Worm (Caenorhabditis elegans) whole organism, young adult: ENCODE measurements around the gene ify-1.

Experiments
- B0019.2 ChIP-seq: fragments of 200-800 bp; sonication (Bioruptor generic); conservative IDR thresholded peaks from 2 replicates; pipeline ENCODE4 v1.3.6; 2022; ENCODE audit warnings: missing genetic modification reagents, missing genetic modification characterization, missing compliant biosample characterization
- B0261.1 ChIP-seq: sonication (generic microtip); optimal IDR thresholded peaks from 2 replicates; lab custom pipeline; 2016; ENCODE audit warnings: mild to moderate bottlenecking, missing genetic modification characterization, moderate library complexity, missing compliant biosample characterization
- C06A6.2 ChIP-seq: fragments of 200-800 bp; sonication (Bioruptor generic); conservative IDR thresholded peaks from 2 replicates; pipeline ENCODE4 v1.3.6; 2022; ENCODE audit warnings: missing genetic modification characterization, missing compliant biosample characterization
- F10E7.11 ChIP-seq: sonication (generic microtip); optimal IDR thresholded peaks from 2 replicates; lab custom pipeline; 2017; ENCODE audit warnings: mild to moderate bottlenecking, missing genetic modification characterization, moderate library complexity, missing compliant biosample characterization
- F33H1.4 ChIP-seq: fragments of 200-800 bp; sonication (Bioruptor generic); IDR thresholded peaks from 2 replicates; pipeline ENCODE4 v1.3.6; 2022; ENCODE audit warnings: missing genetic modification reagents, missing genetic modification characterization, missing compliant biosample characterization
- F37B4.10 ChIP-seq: fragments of 200-800 bp; sonication (Bioruptor generic); IDR thresholded peaks from 2 replicates; pipeline ENCODE4 v1.3.6; 2022; ENCODE audit warnings: missing genetic modification characterization, missing compliant biosample characterization
- F39B2.1 ChIP-seq: fragments of 200-800 bp; sonication (Bioruptor generic); IDR thresholded peaks from 2 replicates; pipeline ENCODE4 v1.3.6; 2022; ENCODE audit warnings: missing genetic modification reagents, missing genetic modification characterization, missing compliant biosample characterization
- F52B5.7 ChIP-seq: sonication (generic microtip); optimal IDR thresholded peaks from 2 replicates; lab custom pipeline; 2016; ENCODE audit warnings: mild to moderate bottlenecking, missing genetic modification characterization, missing compliant biosample characterization
- F57C9.4 ChIP-seq: sonication (generic microtip); optimal IDR thresholded peaks from 2 replicates; lab custom pipeline; 2017; ENCODE audit warnings: mild to moderate bottlenecking, missing genetic modification characterization, missing compliant biosample characterization
- K11D2.4 ChIP-seq: fragments of 200-800 bp; sonication (Bioruptor generic); IDR thresholded peaks from 2 replicates; pipeline ENCODE4 v1.3.6; 2022; ENCODE audit warnings: missing genetic modification reagents, missing genetic modification characterization, missing compliant biosample characterization
- K12H6.12 ChIP-seq: fragments of 200-800 bp; sonication (Bioruptor generic); optimal IDR thresholded peaks from 2 replicates; lab custom pipeline; 2018; ENCODE audit warnings: mild to moderate bottlenecking, missing genetic modification characterization, missing compliant biosample characterization
- Y67H2A.10 ChIP-seq: fragments of 200-800 bp; sonication (Bioruptor generic); conservative IDR thresholded peaks from 2 replicates; pipeline ENCODE4 v1.3.6; 2022; ENCODE audit warnings: missing genetic modification reagents, missing genetic modification characterization, missing compliant biosample characterization
- aptf-3 ChIP-seq: fragments of 200-800 bp; sonication (Bioruptor generic); IDR thresholded peaks from 2 replicates; pipeline ENCODE4 v1.3.6; 2022; ENCODE audit warnings: missing genetic modification characterization, missing compliant biosample characterization
- atf-7 ChIP-seq: sonication (generic microtip); optimal IDR thresholded peaks from 2 replicates; lab custom pipeline; 2017; ENCODE audit warnings: mild to moderate bottlenecking, missing genetic modification characterization, missing compliant biosample characterization
- attf-5 ChIP-seq: fragments of 200-800 bp; sonication (Bioruptor generic); optimal IDR thresholded peaks from 2 replicates; lab custom pipeline; 2018; ENCODE audit warnings: mild to moderate bottlenecking, missing genetic modification characterization, missing compliant biosample characterization
- attf-6 ChIP-seq: fragments of 200-800 bp; sonication (Bioruptor generic); IDR thresholded peaks from 2 replicates; pipeline ENCODE4 v1.3.6; 2022; ENCODE audit warnings: missing genetic modification reagents, missing genetic modification characterization, missing compliant biosample characterization
- ceh-91 ChIP-seq: fragments of 200-800 bp; sonication (Bioruptor generic); IDR thresholded peaks from 2 replicates; pipeline ENCODE4 v1.3.6; 2022; ENCODE audit warnings: missing genetic modification reagents, missing genetic modification characterization, missing compliant biosample characterization
- die-1 ChIP-seq: sonication (generic microtip); optimal IDR thresholded peaks from 2 replicates; lab custom pipeline; 2016; ENCODE audit warnings: missing genotype, mild to moderate bottlenecking, missing genetic modification characterization, missing compliant biosample characterization
- dox-1 ChIP-seq: fragments of 200-800 bp; sonication (Bioruptor generic); IDR thresholded peaks from 2 replicates; pipeline ENCODE4 v1.3.6; 2022; ENCODE audit warnings: missing genetic modification reagents, missing genetic modification characterization, missing compliant biosample characterization
- dpff-1 ChIP-seq: sonication (generic microtip); optimal IDR thresholded peaks from 2 replicates; lab custom pipeline; 2017; ENCODE audit warnings: mild to moderate bottlenecking, missing genetic modification characterization, missing compliant biosample characterization
- dpl-1 ChIP-seq: fragments of 150-350 bp; optimal IDR thresholded peaks from 2 replicates; lab custom pipeline; 2014; ENCODE audit warnings: missing biosample characterization, missing genetic modification reagents, missing genetic modification characterization
- efl-1 ChIP-seq: fragments of 150-350 bp; optimal IDR thresholded peaks from 2 replicates; lab custom pipeline; 2014; ENCODE audit warnings: missing biosample characterization, missing genetic modification reagents, missing genetic modification characterization
- egl-18 ChIP-seq: fragments of 200-800 bp; sonication (Bioruptor generic); IDR thresholded peaks from 2 replicates; pipeline ENCODE4 v1.3.6; 2022; ENCODE audit warnings: missing genetic modification reagents, missing genetic modification characterization, missing compliant biosample characterization
- egrh-3 ChIP-seq: fragments of 200-800 bp; sonication (Bioruptor generic); IDR thresholded peaks from 2 replicates; pipeline ENCODE4 v1.3.6; 2022; ENCODE audit warnings: missing genetic modification reagents, missing genetic modification characterization, missing compliant biosample characterization
- gei-17 ChIP-seq: fragments of 200-800 bp; sonication (Bioruptor generic); optimal IDR thresholded peaks from 2 replicates; lab custom pipeline; 2018; ENCODE audit warnings: mild to moderate bottlenecking, missing genetic modification characterization, missing compliant biosample characterization
- hlh-12 ChIP-seq: sonication (generic microtip); optimal IDR thresholded peaks from 2 replicates; lab custom pipeline; 2016; ENCODE audit warnings: missing genetic modification characterization, missing compliant biosample characterization
- hlh-26 ChIP-seq: fragments of 200-800 bp; sonication (Bioruptor generic); conservative IDR thresholded peaks from 2 replicates; pipeline ENCODE4 v1.3.6; 2022; ENCODE audit warnings: missing genetic modification reagents, missing genetic modification characterization, missing compliant biosample characterization
- let-526 ChIP-seq: fragments of 200-800 bp; sonication (Bioruptor generic); IDR thresholded peaks from 2 replicates; pipeline ENCODE4 v1.3.6; 2022; ENCODE audit warnings: missing genetic modification reagents, missing genetic modification characterization, missing compliant biosample characterization
- let-607 ChIP-seq, 2 experiments: fragments of 200-800 bp in 1 of 2; sonication (Bioruptor generic) in 1 of 2; sonication (generic microtip) in 1 of 2; optimal IDR thresholded peaks; 2 replicates each; lab custom pipeline; 2016 to 2018; ENCODE audit warnings: mild to moderate bottlenecking in 2 of 2, missing compliant biosample characterization in 2 of 2, missing genetic modification characterization in 2 of 2, moderate library complexity in 2 of 2, missing genotype in 1 of 2
- lin-35 ChIP-seq, 3 experiments: fragments of 150-350 bp in 2 of 3; sonication (generic microtip) in 1 of 3; optimal IDR thresholded peaks; 2 replicates each; lab custom pipeline; 2014 to 2018; ENCODE audit warnings: missing biosample characterization in 3 of 3, missing genetic modification characterization in 3 of 3, missing genetic modification reagents in 3 of 3
- lir-1 ChIP-seq: fragments of 200-800 bp; sonication (Bioruptor generic); conservative IDR thresholded peaks from 2 replicates; pipeline ENCODE4 v1.3.6; 2022; ENCODE audit warnings: missing genetic modification reagents, missing genetic modification characterization, missing compliant biosample characterization
- lsy-27 ChIP-seq: sonication (generic microtip); optimal IDR thresholded peaks from 2 replicates; lab custom pipeline; 2017; ENCODE audit warnings: missing genetic modification characterization, mild to moderate bottlenecking, missing compliant biosample characterization, antibody characterized with exemption, missing genotype, borderline replicate concordance; ENCODE audit not compliant: insufficient read depth
- madf-3 ChIP-seq: fragments of 200-800 bp; sonication (Bioruptor generic); IDR thresholded peaks from 2 replicates; pipeline ENCODE4 v1.3.6; 2022; ENCODE audit warnings: missing genetic modification reagents, missing genetic modification characterization, missing compliant biosample characterization
- madf-8 ChIP-seq: fragments of 200-800 bp; sonication (Bioruptor generic); conservative IDR thresholded peaks from 2 replicates; pipeline ENCODE4 v1.3.6; 2022; ENCODE audit warnings: missing genetic modification reagents, missing genetic modification characterization, missing compliant biosample characterization
- nhr-27 ChIP-seq: fragments of 200-800 bp; sonication (Bioruptor generic); optimal IDR thresholded peaks from 2 replicates; lab custom pipeline; 2018; ENCODE audit warnings: mild to moderate bottlenecking, missing genetic modification characterization, moderate library complexity, missing compliant biosample characterization
- rec-8 ChIP-seq, 2 experiments: sonication (generic microtip); optimal IDR thresholded peaks; 2 replicates each; lab custom pipeline; 2016; ENCODE audit warnings: mild to moderate bottlenecking in 2 of 2, missing genetic modification characterization in 2 of 2, missing genetic modification reagents in 2 of 2, missing genotype in 2 of 2, missing biosample characterization in 1 of 2, missing compliant biosample characterization in 1 of 2, moderate library complexity in 1 of 2
- sdz-38 ChIP-seq: sonication (generic microtip); optimal IDR thresholded peaks from 2 replicates; lab custom pipeline; 2016; ENCODE audit warnings: missing genotype, missing genetic modification characterization, missing compliant biosample characterization
- sea-2 ChIP-seq: fragments of 200-800 bp; sonication (Bioruptor generic); IDR thresholded peaks from 2 replicates; pipeline ENCODE4 v1.3.6; 2022; ENCODE audit warnings: missing genetic modification characterization, missing compliant biosample characterization
- snpc-1.1 ChIP-seq: sonication (generic microtip); optimal IDR thresholded peaks from 2 replicates; lab custom pipeline; 2017; ENCODE audit warnings: missing genetic modification characterization, mild to moderate bottlenecking, missing compliant biosample characterization, antibody characterized with exemption, moderate library complexity, missing genotype, missing genetic modification reagents; ENCODE audit not compliant: insufficient read depth
- snpc-4 ChIP-seq, 5 experiments: fragments of 150-350 bp in 1 of 5; sonication (generic microtip) in 4 of 5; optimal IDR thresholded peaks; 2 replicates each; lab custom pipeline; 2014 to 2018; ENCODE audit warnings: missing genetic modification characterization in 5 of 5, missing biosample characterization in 3 of 5, antibody characterized with exemption in 2 of 5, mild to moderate bottlenecking in 2 of 5, missing compliant biosample characterization in 2 of 5, missing genotype in 2 of 5, moderate library complexity in 2 of 5, missing genetic modification reagents in 1 of 5
- tbp1 ChIP-seq: fragments of 200-800 bp; sonication (Bioruptor generic); optimal IDR thresholded peaks from 2 replicates; lab custom pipeline; 2018; ENCODE audit warnings: mild to moderate bottlenecking, missing genetic modification characterization, missing compliant biosample characterization
- tlf-1 ChIP-seq: fragments of 200-800 bp; sonication (Bioruptor generic); optimal IDR thresholded peaks from 2 replicates; lab custom pipeline; 2018; ENCODE audit warnings: mild to moderate bottlenecking, missing genetic modification characterization, missing compliant biosample characterization
- unc-62 ChIP-seq: fragments of 150-350 bp; optimal IDR thresholded peaks from 2 replicates; lab custom pipeline; 2014; ENCODE audit warnings: missing biosample characterization, missing genetic modification reagents, missing genetic modification characterization
- xnd-1 ChIP-seq: sonication (generic microtip); optimal IDR thresholded peaks from 2 replicates; lab custom pipeline; 2016; ENCODE audit warnings: missing genotype, missing genetic modification reagents, missing genetic modification characterization, missing compliant biosample characterization
- zfh-2 ChIP-seq: fragments of 200-800 bp; sonication (Bioruptor generic); conservative IDR thresholded peaks from 2 replicates; pipeline ENCODE4 v1.3.6; 2022; ENCODE audit warnings: missing genetic modification reagents, missing genetic modification characterization, missing compliant biosample characterization
- ztf-26 ChIP-seq: sonication (generic microtip); optimal IDR thresholded peaks from 2 replicates; lab custom pipeline; 2017; ENCODE audit warnings: missing genetic modification characterization, missing compliant biosample characterization
- ztf-3 ChIP-seq: fragments of 200-800 bp; sonication (Bioruptor generic); optimal IDR thresholded peaks from 2 replicates; lab custom pipeline; 2018; ENCODE audit warnings: mild to moderate bottlenecking, missing genetic modification characterization, missing compliant biosample characterization

ify-1 gene

ce11 chrII:5032669-5033068, 22.3 kb downstream of the ify-1 start (continued):
- TF ChIP-seq attf-6 (GFP tag; lab: Robert Waterston, UW) (peak; percentile 73), snpc-1.1 (tag; lab: Kevin White, UChicago) (no peak), Y67H2A.10 (GFP tag; lab: Robert Waterston, UW) (no peak), die-1 (tag; lab: Kevin White, UChicago) (peak; percentile 81), ztf-26 (tag; lab: Kevin White, UChicago) (peak; percentile 45), atf-7 (tag; lab: Kevin White, UChicago) (peak; percentile 53), gei-17 (GFP tag; lab: Kevin White, UChicago) (no peak), K11D2.4 (no peak), nhr-27 (tag; lab: Kevin White, UChicago) (peak; percentile 74), C06A6.2 (peak; percentile 35; the same call in 1 of the 2 replicates), F10E7.11 (tag; lab: Kevin White, UChicago) (peak; percentile 22), madf-3 (GFP tag; lab: Robert Waterston, UW) (no peak), F39B2.1 (no peak), lir-1 (no peak; the same call in 1 of the 2 replicates), egl-18 (GFP tag; lab: Robert Waterston, UW) (0 out of 2 replicates have a peak, but pooled peaks have one; percentile 19), snpc-4 (GFP tag; optimal IDR thresholded peaks at IDR 0.05; lab: Kevin White, UChicago) (peak; percentile 34), snpc-4 (tag; optimal IDR thresholded peaks at IDR 0.05; lab: Kevin White, UChicago) (peak in 3 of 4 experiments; percentile 48 to 70 (median 69)), hlh-12 (no peak), F52B5.7 (tag; lab: Kevin White, UChicago) (peak; percentile 70), dpl-1 (no peak), let-526 (GFP tag; lab: Robert Waterston, UW) (no peak), madf-8 (GFP tag; lab: Robert Waterston, UW) (peak; percentile 31; the same call in 1 of the 2 replicates), efl-1 (GFP tag; lab: Kevin White, UChicago) (no peak), zfh-2 (no peak; the same call in 1 of the 2 replicates), lsy-27 (peak; percentile 68), xnd-1 (tag; lab: Kevin White, UChicago) (no peak), aptf-3 (GFP tag; lab: Robert Waterston, UW) (0 out of 2 replicates have a peak, but pooled peaks have one; percentile 16), K12H6.12 (tag; lab: Kevin White, UChicago) (peak; percentile 36), B0261.1 (tag; lab: Kevin White, UChicago) (peak; percentile 93), egrh-3 (peak; percentile 39; the same call in 1 of the 2 replicates), F37B4.10 (0 out of 2 replicates have a peak, but pooled peaks have one; percentile 78), tbp1 (GFP tag; lab: Kevin White, UChicago) (peak; percentile 98), F33H1.4 (GFP tag; lab: Robert Waterston, UW) (peak; percentile 60), let-607 (tag; optimal IDR thresholded peaks at IDR 0.05; lab: Kevin White, UChicago) (peak in 1 of 2 experiments; percentile 1), sdz-38 (tag; lab: Kevin White, UChicago) (no peak), ceh-91 (GFP tag; lab: Robert Waterston, UW) (peak; percentile 25; the same call in 1 of the 2 replicates), ztf-3 (GFP tag; lab: Kevin White, UChicago) (no peak), attf-5 (peak; percentile 67), hlh-26 (no peak), rec-8 (tag; optimal IDR thresholded peaks at IDR 0.05; lab: Kevin White, UChicago) (peak in 1 of 2 experiments; percentile 77), dox-1 (peak; percentile 82), sea-2 (GFP tag; lab: Robert Waterston, UW) (no peak), unc-62 (GFP tag; lab: Kevin White, UChicago) (no peak), F57C9.4 (tag; lab: Kevin White, UChicago) (no peak), B0019.2 (GFP tag; lab: Robert Waterston, UW) (0 out of 2 replicates have a peak, but pooled peaks have one; percentile 40), tlf-1 (GFP tag; lab: Kevin White, UChicago) (peak; percentile 14), dpff-1 (no peak), lin-35 (GFP tag; optimal IDR thresholded peaks at IDR 0.05; lab: Kevin White, UChicago) (peak in 1 of 3 experiments; percentile 48)
